Worm (Caenorhabditis elegans) whole organism, L4 larva: ENCODE data around the gene srx-96.

Experiments used
- ZK546.5 ChIP-seq, 2 experiments: sonication (generic microtip); optimal IDR thresholded peaks; 2 replicates each; lab custom pipeline; 2017; ENCODE audit warnings: missing biosample characterization in 2 of 2, missing genetic modification characterization in 2 of 2
- attf-4 ChIP-seq: sonication (generic microtip); optimal IDR thresholded peaks from 3 replicates; lab custom pipeline; 2017; ENCODE audit warnings: missing biosample characterization, missing genetic modification characterization
- ceh-28 ChIP-seq: fragments of 150-350 bp; optimal IDR thresholded peaks from 2 replicates; lab custom pipeline; 2014; ENCODE audit warnings: missing biosample characterization, missing genetic modification reagents, missing genetic modification characterization
- lin-13 ChIP-seq: fragments of 150-350 bp; optimal IDR thresholded peaks from 2 replicates; lab custom pipeline; 2014; ENCODE audit warnings: missing biosample characterization, missing genetic modification reagents, missing genetic modification characterization
- lsy-2 ChIP-seq, 2 experiments: fragments of 150-350 bp in 1 of 2; sonication (generic microtip) in 1 of 2; optimal IDR thresholded peaks; 2 replicates each; lab custom pipeline; 2014 to 2017; ENCODE audit warnings: missing biosample characterization in 2 of 2, missing genetic modification characterization in 2 of 2
- mxl-2 ChIP-seq: fragments of 200-800 bp; sonication (Bioruptor generic); conservative IDR thresholded peaks from 2 replicates; pipeline ENCODE4 v1.3.6; 2022; ENCODE audit warnings: missing genetic modification reagents, missing genetic modification characterization, missing compliant biosample characterization
- nhr-77 ChIP-seq: fragments of 150-350 bp; optimal IDR thresholded peaks from 2 replicates; lab custom pipeline; 2014; ENCODE audit warnings: missing biosample characterization, missing genetic modification characterization
- skn-1 ChIP-seq: fragments of 150-350 bp; optimal IDR thresholded peaks from 2 replicates; lab custom pipeline; 2014; ENCODE audit warnings: missing biosample characterization, missing genetic modification characterization
- tag-97 ChIP-seq: fragments of 200-800 bp; sonication (Bioruptor generic); IDR thresholded peaks from 2 replicates; pipeline ENCODE4 v1.3.6; 2022; ENCODE audit warnings: missing genetic modification characterization, missing compliant biosample characterization
- zag-1 ChIP-seq: fragments of 150-350 bp; optimal IDR thresholded peaks from 2 replicates; lab custom pipeline; 2014; ENCODE audit warnings: missing biosample characterization, missing genetic modification characterization

ce11 chrV:13716531-13716930, 5.4 kb downstream of the srx-96 start, which contains the start of gene T01D3.6:
- TF ChIP-seq lsy-2 (tag; optimal IDR thresholded peaks at IDR 0.05; lab: Kevin White, UChicago) (no peak), ceh-28 (tag; lab: Kevin White, UChicago) (no peak), nhr-77 (no peak), mxl-2 (GFP tag; lab: Robert Waterston, UW) (no peak), lin-13 (GFP tag; lab: Kevin White, UChicago) (no peak), attf-4 (tag; lab: Kevin White, UChicago) (no peak), tag-97 (GFP tag; lab: Robert Waterston, UW) (no peak), skn-1 (tag; lab: Kevin White, UChicago) (no peak), ZK546.5 (tag; optimal IDR thresholded peaks at IDR 0.05; lab: Kevin White, UChicago) (no peak), zag-1 (tag; lab: Kevin White, UChicago) (no peak)
